Worm (Caenorhabditis elegans): Measurements from ENCODE around the gene C33H5.1.

Gene C33H5.1

DNA sequence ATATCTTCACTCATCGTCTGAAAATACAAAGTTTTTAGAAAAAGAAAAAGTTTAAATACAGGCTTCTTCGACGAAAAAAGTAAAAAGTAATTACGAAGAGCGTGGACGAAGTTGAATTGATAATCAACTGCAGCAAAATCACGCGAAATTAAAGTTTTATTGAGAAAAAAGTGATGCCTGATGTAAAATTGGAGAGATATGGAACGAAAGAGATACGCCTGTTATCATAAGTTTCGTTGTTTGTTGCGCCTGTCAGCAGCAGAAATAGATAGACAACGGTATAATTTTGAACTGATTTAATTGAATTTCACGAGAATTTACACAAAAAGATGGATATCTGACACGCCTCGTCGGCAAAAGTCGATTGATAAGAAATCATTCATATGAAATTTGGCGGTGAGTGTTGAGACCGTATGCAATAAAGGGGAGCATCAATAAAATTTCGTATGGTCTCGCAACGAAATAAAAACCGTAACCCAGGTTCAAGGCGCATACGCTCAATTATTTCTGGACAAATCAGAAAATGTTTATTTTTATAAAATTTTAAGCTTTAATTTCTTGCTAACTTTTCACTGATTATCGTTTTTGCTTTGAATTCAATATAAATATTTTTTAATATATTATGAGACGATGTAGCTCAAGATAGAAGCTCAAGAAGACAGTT, 20.7 kb downstream of the C33H5.1 start, which contains the start of gene C06A6.4:
TSS of gene C06A6.4 (minus strand) at position 24 of the 664 bp plus-strand sequence.
- TF ChIP-seq nhr-80 (tag; optimal IDR thresholded peaks at IDR 0.05) (peak; percentile 38), hlh-26 (GFP tag; conservative IDR thresholded peaks at IDR 0.05) (no peak), madf-8 (GFP tag; conservative IDR thresholded peaks at IDR 0.05) (peak; percentile 79; the same call in 1 of the 2 replicates), F33H1.4 (GFP tag; IDR thresholded peaks at IDR 0.05) (peak; percentile 92), madf-6 (GFP tag; IDR thresholded peaks at IDR 0.05) (peak; percentile 92), ceh-100 (GFP tag; IDR thresholded peaks at IDR 0.05) (no peak), D2030.7 (GFP tag; IDR thresholded peaks at IDR 0.05) (peak; percentile 73), zfh-2 (GFP tag; conservative IDR thresholded peaks at IDR 0.05) (no peak), pbrm-1 (GFP tag; IDR thresholded peaks at IDR 0.05) (peak; percentile 42; the same call in 1 of the 2 replicates), snpc-4 (GFP tag; optimal IDR thresholded peaks at IDR 0.05) (no peak), snpc-4 (tag; optimal IDR thresholded peaks at IDR 0.05) (peak in 2 of 4 experiments; percentile 10 to 36), xnd-1 (tag; optimal IDR thresholded peaks at IDR 0.05) (peak; percentile 83), tbp1 (GFP tag; optimal IDR thresholded peaks at IDR 0.05) (peak; percentile 19), mcd-1 (GFP tag; IDR thresholded peaks at IDR 0.05) (0 out of 2 replicates have a peak, but pooled peaks have one; percentile 10), dox-1 (GFP tag; IDR thresholded peaks at IDR 0.05) (no peak; the same call in 1 of the 2 replicates), ceh-91 (GFP tag; IDR thresholded peaks at IDR 0.05) (peak; percentile 64), dpl-1 (GFP tag; optimal IDR thresholded peaks at IDR 0.05) (peak; percentile 45), F49E8.2 (tag; optimal IDR thresholded peaks at IDR 0.05; ENCODE audit: insufficient read depth) (peak; percentile 52), snpc-1.1 (tag; optimal IDR thresholded peaks at IDR 0.05; ENCODE audit: insufficient read depth) (peak; percentile 7), hmg-1.2 (GFP tag; IDR thresholded peaks at IDR 0.05) (0 out of 2 replicates have a peak, but pooled peaks have one; percentile 11), lsl-1 (GFP tag; optimal IDR thresholded peaks at IDR 0.05) (peak; percentile 97), unc-62 (GFP tag; optimal IDR thresholded peaks at IDR 0.05) (no peak), lin-54 (GFP tag; optimal IDR thresholded peaks at IDR 0.05) (peak; percentile 22), him-1 (tag; optimal IDR thresholded peaks at IDR 0.05) (peak; percentile 6), efl-1 (GFP tag; optimal IDR thresholded peaks at IDR 0.05) (peak; percentile 80)

DNA sequence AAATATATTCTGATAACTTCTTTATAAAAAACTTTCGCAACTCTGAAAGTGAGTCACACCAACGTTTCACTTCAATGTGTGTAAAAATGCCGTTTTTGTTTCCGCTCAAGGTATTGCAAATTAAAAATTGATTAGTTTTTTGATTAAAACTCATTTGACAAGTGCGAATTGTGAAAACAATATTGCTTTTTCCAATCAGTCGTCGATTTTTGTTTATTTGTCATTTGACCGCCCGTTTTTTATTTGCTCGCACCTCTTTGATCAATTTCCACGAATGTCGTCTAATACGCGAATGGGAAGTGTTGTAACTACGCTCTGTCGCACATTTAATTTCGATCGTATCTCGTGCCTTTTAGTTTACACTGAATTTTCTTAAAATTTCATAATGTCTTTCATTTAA, 21.4 kb downstream of the C33H5.1 start, which contains the start of gene mvb-12:
TSS of gene mvb-12 (plus strand) at position 375 of the 400 bp plus-strand sequence.
- TF ChIP-seq attf-5 (GFP tag; optimal IDR thresholded peaks at IDR 0.05) (peak; percentile 19), atf-7 (tag; optimal IDR thresholded peaks at IDR 0.05) (no peak), fkh-3 (tag; optimal IDR thresholded peaks at IDR 0.05) (no peak), egrh-3 (GFP tag; IDR thresholded peaks at IDR 0.05) (no peak), nhr-90 (tag; optimal IDR thresholded peaks at IDR 0.05) (no peak), cebp-1 (GFP tag; IDR thresholded peaks at IDR 0.05) (peak; percentile 22; the same call in 1 of the 2 replicates), cebp-1 (tag; optimal IDR thresholded peaks at IDR 0.05) (peak; percentile 79), ets-4 (GFP tag; optimal IDR thresholded peaks at IDR 0.05) (no peak), gei-17 (GFP tag; optimal IDR thresholded peaks at IDR 0.05) (no peak), somi-1 (GFP tag; optimal IDR thresholded peaks at IDR 0.05) (no peak), nfyb-1 (GFP tag; IDR thresholded peaks at IDR 0.05) (0 out of 2 replicates have a peak, but pooled peaks have one; percentile 20), zim-3 (tag; optimal IDR thresholded peaks at IDR 0.05) (no peak), ceh-100 (GFP tag; IDR thresholded peaks at IDR 0.05) (no peak), snpc-1.1 (tag; optimal IDR thresholded peaks at IDR 0.05; ENCODE audit: insufficient read depth) (no peak), chd-7 (tag; optimal IDR thresholded peaks at IDR 0.05) (no peak), nhr-80 (tag; optimal IDR thresholded peaks at IDR 0.05) (peak; percentile 79), let-607 (tag; optimal IDR thresholded peaks at IDR 0.05) (peak in 1 of 2 experiments; percentile 4), bed-1 (GFP tag; IDR thresholded peaks at IDR 0.05) (no peak), hsf-1 (GFP tag; IDR thresholded peaks at IDR 0.05) (no peak), Y53F4B.3 (GFP tag; IDR thresholded peaks at IDR 0.05) (no peak), egl-18 (GFP tag; IDR thresholded peaks at IDR 0.05) (no peak), F37B4.10 (GFP tag; IDR thresholded peaks at IDR 0.05) (no peak), Y53G8AR.9 (GFP tag; conservative IDR thresholded peaks at IDR 0.05) (no peak), tbp1 (GFP tag; optimal IDR thresholded peaks at IDR 0.05) (no peak), mel-28 (tag; optimal IDR thresholded peaks at IDR 0.05; ENCODE audit: borderline replicate concordance) (no peak), mcd-1 (GFP tag; IDR thresholded peaks at IDR 0.05) (0 out of 2 replicates have a peak, but pooled peaks have one; percentile 20)
